Fruit fly (Drosophila melanogaster) whole organism, wandering third instar larva: ENCODE measurements around the gene CG4390.

Source experiments
- Abd-B ChIP-seq: fragments of >200 bp; optimal IDR thresholded peaks from 2 replicates; lab custom pipeline; 2017; ENCODE audit warnings: missing biosample characterization, missing genetic modification characterization
- CG32264 ChIP-seq: fragments of 200-800 bp; sonication (Bioruptor generic); optimal IDR thresholded peaks from 2 replicates; lab custom pipeline; 2016; ENCODE audit warnings: missing biosample characterization, missing genetic modification characterization
- CG9705 ChIP-seq: fragments of 200-800 bp; sonication (Bioruptor generic); optimal IDR thresholded peaks from 2 replicates; lab custom pipeline; 2018; ENCODE audit warnings: missing biosample characterization, mild to moderate bottlenecking, missing genetic modification characterization
- CrebA ChIP-seq: fragments of 200-800 bp; sonication (Bioruptor generic); optimal IDR thresholded peaks from 2 replicates; lab custom pipeline; 2016; ENCODE audit warnings: missing biosample characterization, mild to moderate bottlenecking, missing genetic modification characterization, borderline replicate concordance
- Dfd ChIP-seq: fragments of >200 bp; optimal IDR thresholded peaks from 2 replicates; lab custom pipeline; 2017; ENCODE audit warnings: missing biosample characterization, missing genetic modification characterization
- Dif ChIP-seq: fragments of 200-275, 200-300 bp; sonication (Bioruptor generic); optimal IDR thresholded peaks from 2 replicates; lab custom pipeline; 2018; ENCODE audit warnings: missing biosample characterization, missing genetic modification characterization; ENCODE audit not compliant: partially characterized antibody
- GATAd ChIP-seq: sonication (Bioruptor generic); optimal IDR thresholded peaks from 2 replicates; lab custom pipeline; 2016; ENCODE audit warnings: missing biosample characterization, missing genetic modification characterization
- HLH106 ChIP-seq: fragments of 200-800 bp; optimal IDR thresholded peaks from 3 replicates; lab custom pipeline; 2019; ENCODE audit warnings: missing biosample characterization, mild to moderate bottlenecking, missing genetic modification characterization, moderate library complexity
- Hnf4 ChIP-seq: fragments of 200-800 bp; sonication (Bioruptor generic); optimal IDR thresholded peaks from 2 replicates; lab custom pipeline; 2016; ENCODE audit warnings: missing biosample characterization, mild to moderate bottlenecking, missing genetic modification characterization
- Hr78 ChIP-seq: fragments of >200 bp; optimal IDR thresholded peaks from 2 replicates; lab custom pipeline; 2017; ENCODE audit warnings: missing biosample characterization, missing genetic modification characterization
- Hr83 ChIP-seq: fragments of 200-300 bp; sonication (Bioruptor generic); optimal IDR thresholded peaks from 2 replicates; lab custom pipeline; 2016; ENCODE audit warnings: missing biosample characterization, mild to moderate bottlenecking, missing genetic modification characterization, moderate library complexity; ENCODE audit not compliant: poor library complexity, severe bottlenecking
- Jra ChIP-seq: sonication (Bioruptor generic); optimal IDR thresholded peaks from 2 replicates; lab custom pipeline; 2016; ENCODE audit warnings: missing biosample characterization, missing genetic modification characterization
- Mio ChIP-seq: sonication (Bioruptor generic); optimal IDR thresholded peaks from 2 replicates; lab custom pipeline; 2016; ENCODE audit warnings: missing biosample characterization, missing genetic modification characterization
- Myc ChIP-seq: fragments of >200 bp; optimal IDR thresholded peaks from 2 replicates; lab custom pipeline; 2017
- N ChIP-seq: fragments of >200 bp; optimal IDR thresholded peaks from 2 replicates; lab custom pipeline; 2018; ENCODE audit warnings: missing biosample characterization, missing external identifiers, missing genetic modification characterization
- OdsH ChIP-seq: fragments of 200-800 bp; sonication (Bioruptor generic); optimal IDR thresholded peaks from 2 replicates; lab custom pipeline; 2016; ENCODE audit warnings: missing biosample characterization, mild to moderate bottlenecking, missing genetic modification characterization
- Rel ChIP-seq, 2 experiments: fragments of 200-800 bp; sonication (Bioruptor generic) in 1 of 2; optimal IDR thresholded peaks; 2 replicates in 1 of 2; 3 replicates in 1 of 2; lab custom pipeline; 2016 to 2019; ENCODE audit warnings: mild to moderate bottlenecking in 2 of 2, missing biosample characterization in 2 of 2, missing genetic modification characterization in 2 of 2, moderate library complexity in 1 of 2
- Sp1 ChIP-seq: fragments of 200-800 bp; sonication (Bioruptor generic); optimal IDR thresholded peaks from 3 replicates; lab custom pipeline; 2019; ENCODE audit warnings: missing biosample characterization, mild to moderate bottlenecking, missing genetic modification characterization, moderate library complexity
- Vsx2 ChIP-seq: fragments of 200-300, 225-300 bp; sonication (Bioruptor generic); optimal IDR thresholded peaks from 2 replicates; lab custom pipeline; 2018; ENCODE audit warnings: missing biosample characterization, missing genetic modification characterization; ENCODE audit not compliant: partially characterized antibody
- br ChIP-seq: fragments of 200-800 bp; sonication (Bioruptor generic); optimal IDR thresholded peaks from 2 replicates; lab custom pipeline; 2016; ENCODE audit warnings: missing biosample characterization, missing genetic modification characterization
- brk ChIP-seq: fragments of 200-800 bp; sonication (Bioruptor generic); optimal IDR thresholded peaks from 2 replicates; lab custom pipeline; 2016; ENCODE audit warnings: missing biosample characterization, mild to moderate bottlenecking, missing genetic modification characterization
- dl ChIP-seq, 2 experiments: fragments of 175-275, 200-275 bp in 1 of 2; fragments of 200-275 bp in 1 of 2; sonication (Bioruptor generic); optimal IDR thresholded peaks; lab custom pipeline; 2018; ENCODE audit warnings: mild to moderate bottlenecking in 2 of 2, missing biosample characterization in 2 of 2, missing genetic modification characterization in 2 of 2, moderate library complexity in 2 of 2; ENCODE audit not compliant: partially characterized antibody in 2 of 2, insufficient read depth in 1 of 2
- dmrt93B ChIP-seq: fragments of 200-800 bp; sonication (Bioruptor generic); optimal IDR thresholded peaks from 2 replicates; lab custom pipeline; 2018; ENCODE audit warnings: missing biosample characterization, mild to moderate bottlenecking, missing genetic modification characterization
- dsf ChIP-seq: sonication (Bioruptor generic); optimal IDR thresholded peaks from 2 replicates; lab custom pipeline; 2016; ENCODE audit warnings: missing biosample characterization, missing genetic modification characterization, borderline replicate concordance
- ey ChIP-seq: fragments of 200-800 bp; sonication (Bioruptor generic); optimal IDR thresholded peaks from 2 replicates; lab custom pipeline; 2016; ENCODE audit warnings: missing biosample characterization, missing genetic modification characterization
- foxo ChIP-seq, 2 experiments: fragments of 200-800 bp; sonication (Bioruptor generic); optimal IDR thresholded peaks; 2 replicates in 1 of 2; 3 replicates in 1 of 2; lab custom pipeline; 2016 to 2017; ENCODE audit warnings: missing biosample characterization in 2 of 2, missing genetic modification characterization in 2 of 2
- fru ChIP-seq: fragments of 200-800 bp; sonication (Bioruptor generic); optimal IDR thresholded peaks from 3 replicates; lab custom pipeline; 2016; ENCODE audit warnings: missing biosample characterization, mild to moderate bottlenecking, missing genetic modification characterization
- h ChIP-seq: fragments of 200-800 bp; sonication (Bioruptor generic); optimal IDR thresholded peaks from 3 replicates; lab custom pipeline; 2016; ENCODE audit warnings: missing biosample characterization, mild to moderate bottlenecking, missing genetic modification characterization
- jim ChIP-seq: fragments of 175-275, 200-325 bp; sonication (Bioruptor generic); optimal IDR thresholded peaks from 2 replicates; lab custom pipeline; 2016; ENCODE audit warnings: missing biosample characterization, mild to moderate bottlenecking, missing genetic modification characterization
- lola ChIP-seq: fragments of >200 bp; optimal IDR thresholded peaks from 2 replicates; lab custom pipeline; 2017; ENCODE audit warnings: missing biosample characterization, missing genetic modification characterization
- pan ChIP-seq: fragments of >200 bp; optimal IDR thresholded peaks from 2 replicates; lab custom pipeline; 2017
- psq ChIP-seq: fragments of 200-800 bp; sonication (Bioruptor generic); optimal IDR thresholded peaks from 3 replicates; lab custom pipeline; 2017; ENCODE audit warnings: missing biosample characterization, mild to moderate bottlenecking, missing genetic modification characterization, moderate library complexity
- rgr ChIP-seq: fragments of 200-800 bp; sonication (Bioruptor generic); optimal IDR thresholded peaks from 3 replicates; lab custom pipeline; 2016; ENCODE audit warnings: missing biosample characterization, mild to moderate bottlenecking, missing genetic modification characterization
- sage ChIP-seq: fragments of 200-800 bp; sonication (Bioruptor generic); optimal IDR thresholded peaks from 2 replicates; lab custom pipeline; 2016; ENCODE audit warnings: missing biosample characterization, mild to moderate bottlenecking, missing genetic modification characterization
- sv ChIP-seq: fragments of 200-800 bp; sonication (Bioruptor generic); optimal IDR thresholded peaks from 3 replicates; lab custom pipeline; 2016; ENCODE audit warnings: missing biosample characterization, missing genetic modification characterization
- tai ChIP-seq: sonication (Bioruptor generic); optimal IDR thresholded peaks from 2 replicates; lab custom pipeline; 2016; ENCODE audit warnings: missing biosample characterization, missing genetic modification characterization
- usp ChIP-seq: fragments of >200 bp; optimal IDR thresholded peaks from 2 replicates; lab custom pipeline; 2017; ENCODE audit warnings: missing biosample characterization, missing genetic modification characterization
- woc ChIP-seq: sonication (Bioruptor generic); optimal IDR thresholded peaks from 2 replicates; lab custom pipeline; 2016; ENCODE audit warnings: missing biosample characterization, mild to moderate bottlenecking, missing genetic modification characterization

The CG4390 gene

dm6 chr3R:20027841-20028240, 31.7 kb downstream of the CG4390 start, which contains the start of the genes CG4424 and CG4854:
Gene CG4424 (minus strand): TSS chr3R:20028040.
Gene CG4854 (plus strand): TSS chr3R:20028058.
- TF ChIP-seq sv (no peak), Mio (GFP tag; lab: Kevin White, UChicago) (no peak), brk (no peak), Dif (no peak), CG9705 (GFP tag; lab: Kevin White, UChicago) (no peak), ey (GFP tag; lab: Kevin White, UChicago) (no peak), Dfd (GFP tag; lab: Kevin White, UChicago) (no peak), dmrt93B (GFP tag; lab: Kevin White, UChicago) (no peak), br (no peak), N (GFP tag; lab: Kevin White, UChicago) (no peak), Myc (no peak)

- TF ChIP-seq jim (GFP tag; lab: Kevin White, UChicago) = no peak
- no peak for TF ChIP-seq Myc
- TF ChIP-seq usp (GFP tag; lab: Kevin White, UChicago) = no peak
- TF ChIP-seq Sp1 (GFP tag; lab: Kevin White, UChicago) = peak; percentile 84
- TF ChIP-seq Mio (GFP tag; lab: Kevin White, UChicago) = peak; percentile 25
- peak; percentile 69 for TF ChIP-seq Hr83
- peak; percentile 74 for TF ChIP-seq sv
- peak in 1 of 2 experiments; percentile 81 for TF ChIP-seq foxo (GFP tag; optimal IDR thresholded peaks at IDR 0.05; lab: Kevin White, UChicago)
- TF ChIP-seq lola (GFP tag; lab: Kevin White, UChicago) = no peak
- no peak for TF ChIP-seq sage (GFP tag; lab: Kevin White, UChicago)
- TF ChIP-seq psq (GFP tag; lab: Kevin White, UChicago) = peak; percentile 78
- TF ChIP-seq Dif = no peak
- peak; percentile 86 for TF ChIP-seq GATAd
- peak; percentile 51 for TF ChIP-seq CG9705 (GFP tag; lab: Kevin White, UChicago)
- no peak for TF ChIP-seq dl (GFP tag; optimal IDR thresholded peaks at IDR 0.05; lab: Kevin White, UChicago; ENCODE audit: insufficient read depth in 1 of 2, partially characterized antibody in 2 of 2)
- TF ChIP-seq Hr78 (GFP tag; lab: Kevin White, UChicago) = no peak
- no peak for TF ChIP-seq pan (lab: Kevin White, UChicago)
- TF ChIP-seq br = peak; percentile 80
- TF ChIP-seq OdsH = peak; percentile 81
- no peak for TF ChIP-seq Rel (GFP tag; optimal IDR thresholded peaks at IDR 0.05; lab: Kevin White, UChicago)
- TF ChIP-seq Rel (tag; optimal IDR thresholded peaks at IDR 0.05; lab: Kevin White, UChicago) = peak; percentile 35
- peak; percentile 91 for TF ChIP-seq HLH106 (tag; lab: Kevin White, UChicago)
- peak; percentile 88 for TF ChIP-seq rgr
- TF ChIP-seq Dfd (GFP tag; lab: Kevin White, UChicago) = no peak
- no peak for TF ChIP-seq h (GFP tag; lab: Kevin White, UChicago)
- peak; percentile 21 for TF ChIP-seq Vsx2 (GFP tag; lab: Kevin White, UChicago)
- TF ChIP-seq Jra = no peak
- no peak for TF ChIP-seq CrebA (GFP tag; lab: Kevin White, UChicago)
- TF ChIP-seq N (GFP tag; lab: Kevin White, UChicago) = no peak
- no peak for TF ChIP-seq Hnf4
- TF ChIP-seq CG32264 (GFP tag; lab: Kevin White, UChicago) = no peak
- TF ChIP-seq Abd-B (GFP tag; lab: Kevin White, UChicago) = no peak
- no peak for TF ChIP-seq dmrt93B (GFP tag; lab: Kevin White, UChicago)
- peak; percentile 75 for TF ChIP-seq fru
- peak; percentile 81 for TF ChIP-seq woc (GFP tag; lab: Kevin White, UChicago)
- TF ChIP-seq tai (GFP tag; lab: Kevin White, UChicago) = no peak
- TF ChIP-seq dsf (GFP tag; lab: Kevin White, UChicago) = peak; percentile 72
- peak; percentile 82 for TF ChIP-seq ey (GFP tag; lab: Kevin White, UChicago)
- no peak for TF ChIP-seq brk
Observed at dm6 chr3R:20021152-20021769, 38.3 kb downstream of the CG4390 start, which contains the start of the genes PIG-L and psidin. Gene PIG-L (minus strand): TSS chr3R:20021338. Gene psidin (plus strand): TSS chr3R:20021704.
